Fruit fly (Drosophila melanogaster): ENCODE results near the gene tal-2A.
A peak's percentile ranks its signal among the peaks of the same experiment; 100 is the strongest.

tal-2A gene

DNA sequence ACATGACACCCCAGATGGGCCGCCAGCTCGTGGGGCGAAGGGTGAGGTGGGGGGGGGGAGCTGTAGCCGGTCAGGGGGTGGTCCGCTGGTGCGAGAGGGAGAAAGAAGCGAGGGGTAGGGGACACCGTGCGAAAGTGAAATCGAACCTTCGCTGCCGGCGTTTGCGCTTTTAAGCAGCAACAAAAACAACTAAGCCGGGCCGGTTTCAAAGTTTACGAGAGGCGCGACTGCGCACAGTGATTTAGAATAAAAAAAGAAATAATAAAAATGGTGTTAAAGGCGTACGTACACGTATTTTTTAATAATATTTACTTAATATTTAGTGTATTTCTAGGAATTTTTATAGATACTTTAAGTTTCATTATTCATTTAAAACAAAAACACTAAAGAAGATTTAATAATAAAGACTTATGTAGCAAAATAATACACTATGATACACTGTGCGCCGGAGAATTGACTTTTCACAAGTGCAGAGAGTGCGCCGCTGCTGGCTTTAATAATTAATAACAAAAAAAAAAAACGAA, 18.7 kb downstream of the tal-2A start (continued):
- peak; percentile 53 for TF ChIP-seq Abd-B (GFP tag; optimal IDR thresholded peaks at IDR 0.05)
- no peak for TF ChIP-seq unc-4 (GFP tag; IDR thresholded peaks at IDR 0.05; ENCODE audit: partially characterized antibody)
- TF ChIP-seq stwl (tag; optimal IDR thresholded peaks at IDR 0.05) = no peak
- no peak for TF ChIP-seq her (GFP tag; optimal IDR thresholded peaks at IDR 0.05)
- TF ChIP-seq sob (GFP tag; IDR thresholded peaks at IDR 0.05) = peak; percentile 10; the same call in 1 of the 2 replicates
- no peak for TF ChIP-seq Scr (GFP tag; IDR thresholded peaks at IDR 0.05; ENCODE audit: partially characterized antibody)
- TF ChIP-seq CG15601 (tag; optimal IDR thresholded peaks at IDR 0.05) = peak; percentile 42
- peak; percentile 91 for TF ChIP-seq ci (GFP tag; IDR thresholded peaks at IDR 0.05)
- no peak for TF ChIP-seq CG3995 (GFP tag; optimal IDR thresholded peaks at IDR 0.05)
- TF ChIP-seq Dip3 (GFP tag; optimal IDR thresholded peaks at IDR 0.05) = no peak
- no peak for TF ChIP-seq ash1 (GFP tag; optimal IDR thresholded peaks at IDR 0.05)
- no peak for TF ChIP-seq trem (tag; optimal IDR thresholded peaks at IDR 0.05)
- TF ChIP-seq unpg (GFP tag; optimal IDR thresholded peaks at IDR 0.05) = peak; percentile 59
- TF ChIP-seq CG13424 (tag; optimal IDR thresholded peaks at IDR 0.05) = peak; percentile 70
- TF ChIP-seq btn (GFP tag; optimal IDR thresholded peaks at IDR 0.05) = no peak
- TF ChIP-seq Dbx (GFP tag; IDR thresholded peaks at IDR 0.05) = no peak
- TF ChIP-seq CG16779 (GFP tag; IDR thresholded peaks at IDR 0.05) = no peak
- no peak for TF ChIP-seq peb (GFP tag; IDR thresholded peaks at IDR 0.05)
- TF ChIP-seq sr (GFP tag; IDR thresholded peaks at IDR 0.05) = 0 out of 3 replicates have a peak, but pooled peaks have one; percentile 2
- TF ChIP-seq Poxn (GFP tag; IDR thresholded peaks at IDR 0.05) = no peak
- TF ChIP-seq Dip2 (GFP tag; IDR thresholded peaks at IDR 0.05) = no peak
- TF ChIP-seq onecut (GFP tag; IDR thresholded peaks at IDR 0.05) = peak; percentile 19; the same call in 1 of the 2 replicates
- no peak for TF ChIP-seq CG4328 (GFP tag; optimal IDR thresholded peaks at IDR 0.05)
- TF ChIP-seq CG11504 (tag; optimal IDR thresholded peaks at IDR 0.05) = peak; percentile 51
- peak; percentile 61; the same call in 1 of the 3 replicates for TF ChIP-seq otp (GFP tag; IDR thresholded peaks at IDR 0.05)
- no peak for TF ChIP-seq Dp (GFP tag; optimal IDR thresholded peaks at IDR 0.05)
- TF ChIP-seq yki (optimal IDR thresholded peaks at IDR 0.05) = no peak
- TF ChIP-seq bcd (GFP tag; optimal IDR thresholded peaks at IDR 0.05) = peak; percentile 15
- peak; percentile 58; the same call in 1 of the 3 replicates for TF ChIP-seq gce (GFP tag; IDR thresholded peaks at IDR 0.05)
- TF ChIP-seq bsh (GFP tag; optimal IDR thresholded peaks at IDR 0.05) = peak; percentile 43 to 70
- peak; percentile 43 for TF ChIP-seq NfI (GFP tag; optimal IDR thresholded peaks at IDR 0.05)
- TF ChIP-seq esg (GFP tag; conservative IDR thresholded peaks at IDR 0.05) = no peak; the same call in none of the 2 replicates
- TF ChIP-seq H2.0 (GFP tag; IDR thresholded peaks at IDR 0.05) = peak; percentile 60
- no peak for TF ChIP-seq Ets97D (GFP tag; optimal IDR thresholded peaks at IDR 0.05)
- TF ChIP-seq ttk (GFP tag; IDR thresholded peaks at IDR 0.05) = peak; percentile 59; the same call in 1 of the 2 replicates
- TF ChIP-seq ewg (GFP tag; optimal IDR thresholded peaks at IDR 0.05) = peak; percentile 52
- no peak for TF ChIP-seq zen2 (GFP tag; IDR thresholded peaks at IDR 0.05; ENCODE audit: partially characterized antibody)
- TF ChIP-seq CG30403 (GFP tag; optimal IDR thresholded peaks at IDR 0.05) = peak; percentile 5
- TF ChIP-seq CG10543 (GFP tag; optimal IDR thresholded peaks at IDR 0.05) = no peak
- peak; percentile 64 for TF ChIP-seq odd (GFP tag; optimal IDR thresholded peaks at IDR 0.05)
- no peak for TF ChIP-seq CG11398 (GFP tag; optimal IDR thresholded peaks at IDR 0.05)
- no peak for TF ChIP-seq CG6175 (GFP tag; IDR thresholded peaks at IDR 0.05)
- TF ChIP-seq CG7963 (GFP tag; IDR thresholded peaks at IDR 0.05; ENCODE audit: partially characterized antibody) = no peak

All from whole organism, embryonic.